Worm (Caenorhabditis elegans) whole organism, young adult: Measurements from ENCODE around the gene C36E8.4.
"Not testable (repeated sequence)": the region's sequence is repeated elsewhere in the genome, so short reads cannot be mapped to it uniquely, and the experiment has no call there.

Source experiments
- B0336.3 ChIP-seq: fragments of 200-800 bp; sonication (Bioruptor generic); IDR thresholded peaks from 2 replicates; pipeline ENCODE4 v1.3.6; 2022; ENCODE audit warnings: missing genetic modification characterization, missing compliant biosample characterization
- D2030.7 ChIP-seq: fragments of 200-800 bp; sonication (Bioruptor generic); IDR thresholded peaks from 2 replicates; pipeline ENCODE4 v1.3.6; 2022; ENCODE audit warnings: missing genetic modification reagents, missing genetic modification characterization, missing compliant biosample characterization
- F22D6.2 ChIP-seq: sonication (generic microtip); optimal IDR thresholded peaks from 2 replicates; lab custom pipeline; 2016; ENCODE audit warnings: mild to moderate bottlenecking, missing genetic modification characterization, missing compliant biosample characterization
- F23B12.7 ChIP-seq: sonication (generic microtip); optimal IDR thresholded peaks from 2 replicates; lab custom pipeline; 2017; ENCODE audit warnings: missing genetic modification characterization, mild to moderate bottlenecking, missing compliant biosample characterization, antibody characterized with exemption, moderate library complexity; ENCODE audit not compliant: insufficient read depth
- F33H1.4 ChIP-seq: fragments of 200-800 bp; sonication (Bioruptor generic); IDR thresholded peaks from 2 replicates; pipeline ENCODE4 v1.3.6; 2022; ENCODE audit warnings: missing genetic modification reagents, missing genetic modification characterization, missing compliant biosample characterization
- F39B2.1 ChIP-seq: fragments of 200-800 bp; sonication (Bioruptor generic); IDR thresholded peaks from 2 replicates; pipeline ENCODE4 v1.3.6; 2022; ENCODE audit warnings: missing genetic modification reagents, missing genetic modification characterization, missing compliant biosample characterization
- K11D2.4 ChIP-seq: fragments of 200-800 bp; sonication (Bioruptor generic); IDR thresholded peaks from 2 replicates; pipeline ENCODE4 v1.3.6; 2022; ENCODE audit warnings: missing genetic modification reagents, missing genetic modification characterization, missing compliant biosample characterization
- K12H6.12 ChIP-seq: fragments of 200-800 bp; sonication (Bioruptor generic); optimal IDR thresholded peaks from 2 replicates; lab custom pipeline; 2018; ENCODE audit warnings: mild to moderate bottlenecking, missing genetic modification characterization, missing compliant biosample characterization
- T07F8.4 ChIP-seq: sonication (generic microtip); optimal IDR thresholded peaks from 2 replicates; lab custom pipeline; 2016; ENCODE audit warnings: mild to moderate bottlenecking, missing genetic modification characterization, moderate library complexity, missing compliant biosample characterization
- Y56A3A.18 ChIP-seq: fragments of 200-800 bp; sonication (Bioruptor generic); IDR thresholded peaks from 2 replicates; pipeline ENCODE4 v1.3.6; 2022; ENCODE audit warnings: missing genetic modification reagents, missing genetic modification characterization, missing compliant biosample characterization
- ZK185.1 ChIP-seq: sonication (generic microtip); optimal IDR thresholded peaks from 2 replicates; lab custom pipeline; 2016; ENCODE audit warnings: mild to moderate bottlenecking, missing genetic modification characterization, missing compliant biosample characterization; ENCODE audit not compliant: poor library complexity, severe bottlenecking
- ama-1 ChIP-seq, 3 experiments: fragments of 150-350 bp in 1 of 3; sonication (generic microtip) in 2 of 3; optimal IDR thresholded peaks; 2 replicates each; lab custom pipeline; 2014 to 2018; ENCODE audit warnings: missing biosample characterization in 2 of 3, missing genetic modification characterization in 2 of 3, missing genetic modification reagents in 2 of 3
- attf-3 ChIP-seq: fragments of 200-800 bp; sonication (Bioruptor generic); conservative IDR thresholded peaks from 2 replicates; pipeline ENCODE4 v1.3.6; 2022; ENCODE audit warnings: missing genetic modification reagents, missing genetic modification characterization, missing compliant biosample characterization
- attf-5 ChIP-seq: fragments of 200-800 bp; sonication (Bioruptor generic); optimal IDR thresholded peaks from 2 replicates; lab custom pipeline; 2018; ENCODE audit warnings: mild to moderate bottlenecking, missing genetic modification characterization, missing compliant biosample characterization
- cebp-1 ChIP-seq, 2 experiments: fragments of 200-800 bp in 1 of 2; sonication (Bioruptor generic) in 1 of 2; sonication (generic microtip) in 1 of 2; IDR thresholded peaks in 1 of 2; optimal IDR thresholded peaks in 1 of 2; 2 replicates each; pipeline versions ENCODE4 v1.3.6 to Lab custom; 2017 to 2022; ENCODE audit warnings: missing compliant biosample characterization in 2 of 2, missing genetic modification characterization in 2 of 2, mild to moderate bottlenecking in 1 of 2, missing genetic modification reagents in 1 of 2, moderate library complexity in 1 of 2
- ceh-27 ChIP-seq: fragments of 200-800 bp; sonication (Bioruptor generic); optimal IDR thresholded peaks from 2 replicates; lab custom pipeline; 2018; ENCODE audit warnings: mild to moderate bottlenecking, missing genetic modification characterization, moderate library complexity, missing compliant biosample characterization
- ceh-91 ChIP-seq: fragments of 200-800 bp; sonication (Bioruptor generic); IDR thresholded peaks from 2 replicates; pipeline ENCODE4 v1.3.6; 2022; ENCODE audit warnings: missing genetic modification reagents, missing genetic modification characterization, missing compliant biosample characterization
- dox-1 ChIP-seq: fragments of 200-800 bp; sonication (Bioruptor generic); IDR thresholded peaks from 2 replicates; pipeline ENCODE4 v1.3.6; 2022; ENCODE audit warnings: missing genetic modification reagents, missing genetic modification characterization, missing compliant biosample characterization
- dpl-1 ChIP-seq: fragments of 150-350 bp; optimal IDR thresholded peaks from 2 replicates; lab custom pipeline; 2014; ENCODE audit warnings: missing biosample characterization, missing genetic modification reagents, missing genetic modification characterization
- efl-1 ChIP-seq: fragments of 150-350 bp; optimal IDR thresholded peaks from 2 replicates; lab custom pipeline; 2014; ENCODE audit warnings: missing biosample characterization, missing genetic modification reagents, missing genetic modification characterization
- fkh-3 ChIP-seq: sonication (generic microtip); optimal IDR thresholded peaks from 2 replicates; lab custom pipeline; 2016; ENCODE audit warnings: mild to moderate bottlenecking, missing genetic modification characterization, missing compliant biosample characterization
- him-1 ChIP-seq: sonication (generic microtip); optimal IDR thresholded peaks from 2 replicates; lab custom pipeline; 2016; ENCODE audit warnings: missing genotype, missing genetic modification reagents, missing genetic modification characterization, missing compliant biosample characterization
- lin-35 ChIP-seq, 3 experiments: fragments of 150-350 bp in 2 of 3; sonication (generic microtip) in 1 of 3; optimal IDR thresholded peaks; 2 replicates each; lab custom pipeline; 2014 to 2018; ENCODE audit warnings: missing biosample characterization in 3 of 3, missing genetic modification characterization in 3 of 3, missing genetic modification reagents in 3 of 3
- madf-10 ChIP-seq: sonication (generic microtip); optimal IDR thresholded peaks from 2 replicates; lab custom pipeline; 2016; ENCODE audit warnings: mild to moderate bottlenecking, missing genetic modification characterization, missing compliant biosample characterization
- madf-3 ChIP-seq: fragments of 200-800 bp; sonication (Bioruptor generic); IDR thresholded peaks from 2 replicates; pipeline ENCODE4 v1.3.6; 2022; ENCODE audit warnings: missing genetic modification reagents, missing genetic modification characterization, missing compliant biosample characterization
- mel-28 ChIP-seq: sonication (generic microtip); optimal IDR thresholded peaks from 2 replicates; lab custom pipeline; 2016; ENCODE audit warnings: borderline replicate concordance, mild to moderate bottlenecking, missing genetic modification characterization, missing compliant biosample characterization
- nfya-2 ChIP-seq: fragments of 200-800 bp; sonication (Bioruptor generic); IDR thresholded peaks from 2 replicates; pipeline ENCODE4 v1.3.6; 2022; ENCODE audit warnings: missing genetic modification reagents, missing genetic modification characterization, missing compliant biosample characterization
- nfyb-1 ChIP-seq: fragments of 200-800 bp; sonication (Bioruptor generic); IDR thresholded peaks from 2 replicates; pipeline ENCODE4 v1.3.6; 2022; ENCODE audit warnings: missing genetic modification reagents, missing genetic modification characterization, missing compliant biosample characterization
- nhr-80 ChIP-seq: sonication (generic microtip); optimal IDR thresholded peaks from 2 replicates; lab custom pipeline; 2016; ENCODE audit warnings: missing genetic modification characterization, missing compliant biosample characterization
- nhr-90 ChIP-seq: sonication (generic microtip); optimal IDR thresholded peaks from 2 replicates; lab custom pipeline; 2016; ENCODE audit warnings: missing genotype, mild to moderate bottlenecking, missing genetic modification characterization, missing compliant biosample characterization
- rec-8 ChIP-seq, 2 experiments: sonication (generic microtip); optimal IDR thresholded peaks; 2 replicates each; lab custom pipeline; 2016; ENCODE audit warnings: mild to moderate bottlenecking in 2 of 2, missing genetic modification characterization in 2 of 2, missing genetic modification reagents in 2 of 2, missing genotype in 2 of 2, missing biosample characterization in 1 of 2, missing compliant biosample characterization in 1 of 2, moderate library complexity in 1 of 2
- repo-1 ChIP-seq: sonication (generic microtip); optimal IDR thresholded peaks from 2 replicates; lab custom pipeline; 2017; ENCODE audit warnings: mild to moderate bottlenecking, missing genetic modification characterization, missing compliant biosample characterization
- snpc-1.1 ChIP-seq: sonication (generic microtip); optimal IDR thresholded peaks from 2 replicates; lab custom pipeline; 2017; ENCODE audit warnings: missing genetic modification characterization, mild to moderate bottlenecking, missing compliant biosample characterization, antibody characterized with exemption, moderate library complexity, missing genotype, missing genetic modification reagents; ENCODE audit not compliant: insufficient read depth
- snpc-3.4 ChIP-seq: sonication (generic microtip); optimal IDR thresholded peaks from 2 replicates; lab custom pipeline; 2017; ENCODE audit warnings: missing genetic modification characterization, mild to moderate bottlenecking, missing compliant biosample characterization, antibody characterized with exemption, moderate library complexity, missing genotype, missing genetic modification reagents
- snpc-4 ChIP-seq, 5 experiments: fragments of 150-350 bp in 1 of 5; sonication (generic microtip) in 4 of 5; optimal IDR thresholded peaks; 2 replicates each; lab custom pipeline; 2014 to 2018; ENCODE audit warnings: missing genetic modification characterization in 5 of 5, missing biosample characterization in 3 of 5, antibody characterized with exemption in 2 of 5, mild to moderate bottlenecking in 2 of 5, missing compliant biosample characterization in 2 of 5, missing genotype in 2 of 5, moderate library complexity in 2 of 5, missing genetic modification reagents in 1 of 5
- sptf-2 ChIP-seq: fragments of 200-800 bp; sonication (Bioruptor generic); optimal IDR thresholded peaks from 2 replicates; lab custom pipeline; 2018; ENCODE audit warnings: mild to moderate bottlenecking, missing genetic modification characterization, missing compliant biosample characterization
- zim-3 ChIP-seq: sonication (generic microtip); optimal IDR thresholded peaks from 2 replicates; lab custom pipeline; 2017; ENCODE audit warnings: mild to moderate bottlenecking, missing genetic modification characterization, moderate library complexity, missing compliant biosample characterization
- ztf-26 ChIP-seq: sonication (generic microtip); optimal IDR thresholded peaks from 2 replicates; lab custom pipeline; 2017; ENCODE audit warnings: missing genetic modification characterization, missing compliant biosample characterization
- ztf-6 ChIP-seq: fragments of 200-800 bp; sonication (Bioruptor generic); IDR thresholded peaks from 2 replicates; pipeline ENCODE4 v1.3.6; 2022; ENCODE audit warnings: missing genetic modification reagents, missing genetic modification characterization, missing compliant biosample characterization

Gene C36E8.4

DNA sequence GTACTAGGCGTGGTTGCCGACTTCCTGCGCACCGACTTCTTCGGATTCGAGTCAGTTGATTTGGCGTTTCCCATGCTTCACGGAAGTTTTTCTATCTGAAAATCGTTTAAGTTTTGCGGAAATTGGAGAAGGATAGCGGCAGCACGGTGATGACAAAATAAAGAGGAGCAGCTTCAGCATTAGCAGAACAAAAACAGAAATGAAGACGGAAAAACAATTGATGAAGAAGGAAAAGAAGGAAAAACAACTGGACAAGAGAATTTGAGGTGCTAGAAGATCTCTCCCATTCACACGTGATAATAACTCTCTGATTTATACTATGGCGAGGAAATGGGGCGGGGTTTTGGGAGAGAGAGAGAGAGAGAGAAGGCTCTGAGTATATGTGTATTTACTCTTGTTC, 20.0 kb upstream of the C36E8.4 start, which contains the start of gene glb-11:
glb-11 (minus strand) TSS at position 101 of the 400 bp plus-strand sequence.
- TF ChIP-seq attf-3 (no peak), repo-1 (tag; lab: Kevin White, UChicago) (no peak)

DNA sequence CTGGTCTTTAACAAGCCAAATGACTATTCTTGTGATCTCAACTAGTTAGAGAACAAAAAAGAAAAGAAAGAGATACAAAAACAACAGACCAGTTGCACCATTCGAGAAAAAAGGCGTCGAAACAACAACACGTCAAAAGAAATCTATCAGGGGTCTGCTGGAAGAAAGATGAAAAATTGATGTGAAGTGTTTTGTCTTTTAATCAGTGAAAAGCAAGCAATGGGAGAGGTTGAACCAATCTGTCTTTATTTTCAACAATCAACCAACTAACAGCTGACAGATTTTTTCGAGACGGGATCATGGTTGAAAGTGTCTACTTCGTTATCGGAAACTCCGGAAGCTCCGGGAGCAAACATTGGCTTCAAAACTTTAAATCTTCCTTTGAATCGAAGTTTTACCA, 17.7 kb upstream of the C36E8.4 start:
- no peak for TF ChIP-seq ceh-27 (GFP tag; lab: Kevin White, UChicago)
- no peak for TF ChIP-seq B0336.3 (GFP tag; lab: Robert Waterston, UW)
- no peak for TF ChIP-seq nhr-90
- no peak for TF ChIP-seq zim-3 (tag; lab: Kevin White, UChicago)
- TF ChIP-seq F33H1.4 (GFP tag; lab: Robert Waterston, UW): no peak
- TF ChIP-seq snpc-3.4 (tag; lab: Kevin White, UChicago): no peak
- TF ChIP-seq nfyb-1 (GFP tag; lab: Robert Waterston, UW): no peak
- TF ChIP-seq ama-1 (optimal IDR thresholded peaks at IDR 0.05; lab: Kevin White, UChicago): no peak
- TF ChIP-seq ama-1 (GFP tag; optimal IDR thresholded peaks at IDR 0.05; lab: Kevin White, UChicago): no peak
- no peak for TF ChIP-seq F22D6.2 (tag; lab: Kevin White, UChicago)
- TF ChIP-seq fkh-3 (tag; lab: Kevin White, UChicago): no peak

DNA sequence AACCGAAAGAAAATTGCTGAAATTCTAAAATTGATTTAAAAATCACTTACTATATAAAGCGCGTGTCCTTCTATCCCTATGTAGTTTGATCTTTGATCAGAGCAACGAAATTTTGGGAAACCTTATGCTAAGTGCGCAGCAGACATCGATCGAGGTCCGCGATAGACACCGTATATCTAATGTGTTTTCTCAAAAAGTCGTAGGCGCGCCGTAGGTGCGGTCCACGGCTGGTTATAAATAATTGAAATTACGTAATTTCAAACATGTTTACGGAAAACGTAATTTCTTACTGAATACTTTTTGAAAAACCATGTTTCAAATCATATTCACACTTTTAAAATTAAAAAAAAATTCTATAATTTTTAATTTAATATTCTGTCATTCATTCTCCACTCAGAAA, 10.7 kb upstream of the C36E8.4 start:
- not testable (repeated sequence) for TF ChIP-seq snpc-4 (GFP tag; optimal IDR thresholded peaks at IDR 0.05; lab: Kevin White, UChicago)
- peak in 3 of 4 experiments; percentile 16 to 78 (median 66) for TF ChIP-seq snpc-4 (tag; optimal IDR thresholded peaks at IDR 0.05; lab: Kevin White, UChicago)
- TF ChIP-seq snpc-1.1 (tag; lab: Kevin White, UChicago): peak; percentile 9

DNA sequence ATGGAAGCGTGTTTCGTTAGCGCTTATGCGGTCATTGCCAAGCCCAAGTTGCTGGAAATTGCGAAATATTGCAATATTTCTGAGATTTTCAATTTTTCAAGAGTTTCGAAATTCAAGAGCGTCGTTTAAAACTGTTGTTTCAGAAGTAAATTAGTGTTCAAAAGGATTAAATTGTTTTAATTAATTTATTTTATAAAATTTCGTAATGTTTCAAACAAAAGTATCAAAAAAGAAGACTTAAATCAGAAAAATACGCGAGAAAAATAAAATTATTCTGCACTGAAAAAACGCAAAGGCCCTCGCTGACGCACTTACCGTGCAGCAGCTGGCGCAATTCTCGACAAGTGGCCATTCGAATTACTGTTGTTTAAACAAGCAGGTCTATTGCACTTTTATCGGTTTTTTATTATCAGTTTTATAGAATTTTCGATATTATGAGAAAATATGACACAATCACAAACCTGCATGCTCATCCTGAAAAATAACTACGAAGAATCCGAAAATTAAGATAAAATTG, 8.0 kb upstream of the C36E8.4 start, which contains the start of gene tif-1A:
tif-1A (minus strand) TSS at position 51 of the 517 bp plus-strand sequence.
- TF ChIP-seq dpl-1 (GFP tag; lab: Kevin White, UChicago): peak; percentile 39
- no peak; the same call in 1 of the 2 replicates for TF ChIP-seq cebp-1 (GFP tag; IDR thresholded peaks at IDR 0.05; lab: Robert Waterston, UW)
- peak; percentile 92 for TF ChIP-seq cebp-1 (tag; optimal IDR thresholded peaks at IDR 0.05; lab: Kevin White, UChicago)
- peak; percentile 26 for TF ChIP-seq K12H6.12
- TF ChIP-seq ztf-6 (GFP tag; lab: Robert Waterston, UW): no peak
- no peak for TF ChIP-seq nfya-2 (GFP tag; lab: Robert Waterston, UW)
- peak; percentile 19 for TF ChIP-seq ceh-27 (GFP tag; lab: Kevin White, UChicago)
- peak; percentile 65 for TF ChIP-seq D2030.7
- peak; percentile 49 for TF ChIP-seq madf-10 (tag; lab: Kevin White, UChicago)
- no peak for TF ChIP-seq T07F8.4 (tag; lab: Kevin White, UChicago)
- peak; percentile 43 for TF ChIP-seq him-1 (tag; lab: Kevin White, UChicago)
- TF ChIP-seq F23B12.7 (tag; lab: Kevin White, UChicago): peak; percentile 87
- no peak for TF ChIP-seq ama-1 (optimal IDR thresholded peaks at IDR 0.05; lab: Kevin White, UChicago)
- TF ChIP-seq ama-1 (GFP tag; optimal IDR thresholded peaks at IDR 0.05; lab: Kevin White, UChicago): no peak
- TF ChIP-seq ceh-91: peak; percentile 40; the same call in 1 of the 2 replicates
- TF ChIP-seq lin-35 (GFP tag; optimal IDR thresholded peaks at IDR 0.05; lab: Kevin White, UChicago): peak in 1 of 3 experiments; percentile 81
- TF ChIP-seq F39B2.1 (GFP tag; lab: Robert Waterston, UW): no peak
- TF ChIP-seq sptf-2 (GFP tag; lab: Kevin White, UChicago): no peak
- TF ChIP-seq ZK185.1 (tag; lab: Kevin White, UChicago): peak; percentile 66
- peak; percentile 91 for TF ChIP-seq dox-1 (GFP tag; lab: Robert Waterston, UW)
- TF ChIP-seq K11D2.4 (GFP tag; lab: Robert Waterston, UW): peak; percentile 58; the same call in 1 of the 2 replicates
- peak; percentile 73; the same call in 1 of the 2 replicates for TF ChIP-seq madf-3 (GFP tag; lab: Robert Waterston, UW)
- peak; percentile 79 for TF ChIP-seq snpc-3.4 (tag; lab: Kevin White, UChicago)
- TF ChIP-seq nhr-80 (tag; lab: Kevin White, UChicago): peak; percentile 87
- no peak for TF ChIP-seq Y56A3A.18
- peak; percentile 88 for TF ChIP-seq attf-5 (GFP tag; lab: Kevin White, UChicago)
- TF ChIP-seq ztf-26 (tag; lab: Kevin White, UChicago): peak; percentile 25
- TF ChIP-seq efl-1 (GFP tag; lab: Kevin White, UChicago): peak; percentile 28
- TF ChIP-seq rec-8 (tag; optimal IDR thresholded peaks at IDR 0.05; lab: Kevin White, UChicago): no peak
- peak; percentile 85 for TF ChIP-seq nfyb-1 (GFP tag; lab: Robert Waterston, UW)
- TF ChIP-seq mel-28 (tag; lab: Kevin White, UChicago): no peak
